Worm (Caenorhabditis elegans): Measurements from ENCODE around the gene hda-11.

Gene hda-11

DNA sequence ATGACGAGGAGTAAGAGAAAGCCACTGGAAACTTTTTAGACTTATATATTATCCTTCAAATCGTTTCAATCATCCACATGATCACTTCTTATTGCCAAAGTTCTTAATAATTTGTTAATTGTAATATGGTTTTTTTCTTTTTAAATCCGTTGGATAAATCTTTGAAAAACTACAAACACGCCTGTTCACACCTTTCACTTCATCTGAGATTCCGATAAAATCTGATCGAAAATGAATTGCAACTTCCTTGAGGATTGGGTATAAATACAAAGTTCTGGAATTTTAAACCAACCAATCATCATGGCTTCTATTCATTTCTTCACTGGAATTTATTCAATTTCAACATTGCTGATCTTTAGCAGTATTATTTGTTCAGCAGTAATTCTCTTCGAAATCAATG is 34.6 kb downstream of the hda-11 start, which contains the start of gene col-152:
col-152 (plus strand) TSS at position 301 of the 400 bp plus-strand sequence.
- TF ChIP-seq flt-1 (GFP tag; IDR thresholded peaks at IDR 0.05), result no peak
- TF ChIP-seq hmg-4 (GFP tag; optimal IDR thresholded peaks at IDR 0.05), result no peak
- TF ChIP-seq tra-4 (tag; optimal IDR thresholded peaks at IDR 0.05), result no peak
- no peak for TF ChIP-seq ceh-13 (GFP tag; optimal IDR thresholded peaks at IDR 0.05)
- no peak for TF ChIP-seq scrt-1 (GFP tag; IDR thresholded peaks at IDR 0.05)
- TF ChIP-seq sea-1 (GFP tag; conservative IDR thresholded peaks at IDR 0.05), result no peak
- TF ChIP-seq tbx-37 (GFP tag; conservative IDR thresholded peaks at IDR 0.05), result no peak
- no peak for TF ChIP-seq ama-1 (optimal IDR thresholded peaks at IDR 0.05)
- TF ChIP-seq hmbx-1 (tag; optimal IDR thresholded peaks at IDR 0.05), result no peak
- no peak for TF ChIP-seq pes-1 (GFP tag; IDR thresholded peaks at IDR 0.05)
- no peak for TF ChIP-seq tbx-11 (GFP tag; IDR thresholded peaks at IDR 0.05)
- no peak for TF ChIP-seq ceh-36 (tag; optimal IDR thresholded peaks at IDR 0.05)
- no peak for TF ChIP-seq aly-1 (tag; optimal IDR thresholded peaks at IDR 0.05)
- TF ChIP-seq ets-7 (tag; optimal IDR thresholded peaks at IDR 0.05), result no peak
- no peak for TF ChIP-seq hnd-1 (tag; optimal IDR thresholded peaks at IDR 0.05)
- no peak for TF ChIP-seq B0310.2 (tag; optimal IDR thresholded peaks at IDR 0.05)
- TF ChIP-seq F13C5.2 (tag; optimal IDR thresholded peaks at IDR 0.05), result no peak

DNA sequence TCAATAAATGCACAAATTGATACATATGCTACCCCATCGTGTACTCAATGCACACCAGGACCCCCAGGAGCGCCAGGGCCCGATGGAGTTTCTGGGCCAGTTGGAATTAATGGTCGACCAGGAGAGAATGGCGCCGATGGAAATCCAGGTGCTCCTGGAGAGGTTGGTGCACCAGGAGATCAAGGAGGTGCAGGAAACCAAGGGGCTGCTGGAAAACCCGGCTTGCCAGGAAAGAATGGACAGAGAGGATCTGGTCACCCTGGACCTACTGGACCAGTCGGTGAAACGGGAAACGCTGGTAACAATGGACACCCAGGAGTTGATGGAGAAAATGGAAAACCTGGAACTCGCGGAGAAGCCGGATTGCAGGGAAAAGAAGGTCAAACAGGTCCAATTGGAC is 35.6 kb downstream of the hda-11 start:
- TF ChIP-seq hmbx-1 (tag; optimal IDR thresholded peaks at IDR 0.05) (no peak), flt-1 (GFP tag; IDR thresholded peaks at IDR 0.05) (no peak), scrt-1 (GFP tag; IDR thresholded peaks at IDR 0.05) (no peak), sea-1 (GFP tag; conservative IDR thresholded peaks at IDR 0.05) (no peak), ets-7 (tag; optimal IDR thresholded peaks at IDR 0.05) (no peak)

DNA sequence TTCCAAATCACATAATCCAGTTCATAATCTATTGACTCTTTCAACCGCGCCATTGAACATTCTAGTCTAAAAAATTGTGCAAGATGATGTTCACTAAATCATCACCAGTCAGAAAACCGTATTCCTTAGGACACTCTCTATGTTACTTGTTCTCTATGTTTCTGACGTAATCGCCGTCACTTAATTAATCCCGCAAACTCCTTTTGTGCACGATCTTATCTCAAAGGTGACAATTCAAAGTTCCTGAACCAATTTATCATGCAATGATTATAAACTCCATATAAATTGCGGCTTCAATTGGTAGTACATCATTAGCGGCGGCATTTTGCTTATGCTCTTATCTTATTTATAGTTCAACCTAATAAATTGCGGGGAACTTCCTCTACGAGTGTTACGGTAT is 36.8 kb downstream of the hda-11 start:
- TF ChIP-seq ceh-36 (tag; optimal IDR thresholded peaks at IDR 0.05) (no peak), ceh-13 (GFP tag; optimal IDR thresholded peaks at IDR 0.05) (no peak), tra-4 (tag; optimal IDR thresholded peaks at IDR 0.05) (no peak), pes-1 (GFP tag; IDR thresholded peaks at IDR 0.05) (no peak)

DNA sequence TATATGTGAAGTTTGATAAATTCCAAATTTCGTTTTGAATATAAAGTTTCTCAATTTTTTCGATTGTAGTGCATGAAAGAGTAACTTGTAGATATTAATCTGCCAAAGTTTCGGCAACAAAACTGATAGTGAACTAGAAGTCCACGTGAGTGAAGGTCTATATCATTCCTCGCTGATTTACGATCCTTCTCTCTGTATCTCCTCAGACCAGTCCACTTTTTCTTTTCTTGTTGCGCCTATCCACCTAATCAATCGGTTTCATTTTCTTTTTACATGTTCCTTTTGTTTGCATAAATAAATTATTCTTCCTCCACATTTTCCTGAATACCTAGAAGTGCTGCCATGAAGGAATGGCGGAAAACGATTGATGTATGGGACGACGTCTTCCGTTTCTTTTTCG is 38.2 kb downstream of the hda-11 start:
- TF ChIP-seq ceh-13 (GFP tag; optimal IDR thresholded peaks at IDR 0.05) (no peak), hmg-4 (GFP tag; optimal IDR thresholded peaks at IDR 0.05) (no peak), aly-1 (tag; optimal IDR thresholded peaks at IDR 0.05) (no peak), hnd-1 (tag; optimal IDR thresholded peaks at IDR 0.05) (no peak), pes-1 (GFP tag; IDR thresholded peaks at IDR 0.05) (no peak), tbx-37 (GFP tag; conservative IDR thresholded peaks at IDR 0.05) (no peak), sea-1 (GFP tag; conservative IDR thresholded peaks at IDR 0.05) (no peak), flt-1 (GFP tag; IDR thresholded peaks at IDR 0.05) (no peak), F13C5.2 (tag; optimal IDR thresholded peaks at IDR 0.05) (no peak), ceh-36 (tag; optimal IDR thresholded peaks at IDR 0.05) (no peak), tra-4 (tag; optimal IDR thresholded peaks at IDR 0.05) (no peak), ets-7 (tag; optimal IDR thresholded peaks at IDR 0.05) (no peak), scrt-1 (GFP tag; IDR thresholded peaks at IDR 0.05) (no peak), tbx-11 (GFP tag; IDR thresholded peaks at IDR 0.05) (no peak), hmbx-1 (tag; optimal IDR thresholded peaks at IDR 0.05) (no peak), ama-1 (optimal IDR thresholded peaks at IDR 0.05) (no peak)

DNA sequence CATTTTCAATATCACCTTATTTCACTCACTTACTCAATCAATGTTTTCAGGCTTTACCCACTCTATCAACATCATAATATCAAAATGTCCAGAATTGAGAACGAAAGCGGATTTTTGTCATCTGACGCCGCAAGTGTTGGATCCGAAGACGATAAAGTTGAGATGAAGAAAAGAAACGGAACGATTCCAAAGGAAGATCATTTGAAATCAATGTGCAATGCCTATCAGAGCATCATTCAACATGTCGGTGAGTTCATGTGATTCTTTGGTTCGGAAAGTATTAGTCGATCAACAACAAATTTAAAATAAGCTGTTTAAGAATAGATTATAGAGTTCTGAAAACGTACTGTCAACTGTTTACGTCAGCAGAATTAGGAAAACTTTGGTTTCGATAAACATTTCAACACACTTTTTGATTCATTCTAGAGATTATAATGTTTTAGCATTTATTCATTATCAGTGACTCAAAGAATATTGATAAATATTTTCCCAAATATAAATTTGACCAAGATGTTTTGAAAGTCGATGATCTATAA is 38.9 kb downstream of the hda-11 start, which contains the start of gene cat-4:
cat-4 (plus strand) TSS at position 51 of the 536 bp plus-strand sequence.
- TF ChIP-seq hmg-4 (GFP tag; optimal IDR thresholded peaks at IDR 0.05) (no peak), ets-7 (tag; optimal IDR thresholded peaks at IDR 0.05) (no peak), hmbx-1 (tag; optimal IDR thresholded peaks at IDR 0.05) (no peak), flt-1 (GFP tag; IDR thresholded peaks at IDR 0.05) (no peak), hnd-1 (tag; optimal IDR thresholded peaks at IDR 0.05) (no peak), tbx-11 (GFP tag; IDR thresholded peaks at IDR 0.05) (no peak), ceh-36 (tag; optimal IDR thresholded peaks at IDR 0.05) (no peak), sea-1 (GFP tag; conservative IDR thresholded peaks at IDR 0.05) (no peak), ama-1 (optimal IDR thresholded peaks at IDR 0.05) (no peak), ceh-13 (GFP tag; optimal IDR thresholded peaks at IDR 0.05) (no peak)

DNA sequence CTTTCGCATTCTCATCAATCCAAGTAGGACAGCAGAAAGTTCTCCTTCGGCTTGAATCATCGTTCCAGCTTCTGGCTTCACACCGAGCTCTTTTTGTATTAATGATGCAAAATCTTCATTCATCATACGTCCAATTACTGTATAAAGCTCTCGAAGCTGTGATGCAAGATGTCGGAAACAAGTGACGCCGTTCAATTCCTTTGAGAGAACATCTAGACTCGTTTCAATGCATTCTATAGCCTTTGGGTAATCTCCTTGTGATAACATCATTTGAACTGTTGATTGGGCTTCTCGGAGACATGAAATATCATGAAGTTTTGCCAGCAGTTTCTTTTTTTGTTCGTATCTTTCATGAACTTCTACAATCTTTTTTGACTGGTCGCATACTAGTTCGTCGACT is 42.5 kb downstream of the hda-11 start:
- TF ChIP-seq flt-1 (GFP tag; IDR thresholded peaks at IDR 0.05), result no peak
- TF ChIP-seq ama-1 (optimal IDR thresholded peaks at IDR 0.05), result no peak
- TF ChIP-seq aly-1 (tag; optimal IDR thresholded peaks at IDR 0.05), result no peak
- TF ChIP-seq F13C5.2 (tag; optimal IDR thresholded peaks at IDR 0.05), result no peak
- no peak for TF ChIP-seq scrt-1 (GFP tag; IDR thresholded peaks at IDR 0.05)
- no peak for TF ChIP-seq ceh-36 (tag; optimal IDR thresholded peaks at IDR 0.05)
- TF ChIP-seq ets-7 (tag; optimal IDR thresholded peaks at IDR 0.05), result no peak
- TF ChIP-seq tra-4 (tag; optimal IDR thresholded peaks at IDR 0.05), result no peak
- TF ChIP-seq tbx-11 (GFP tag; IDR thresholded peaks at IDR 0.05), result no peak

DNA sequence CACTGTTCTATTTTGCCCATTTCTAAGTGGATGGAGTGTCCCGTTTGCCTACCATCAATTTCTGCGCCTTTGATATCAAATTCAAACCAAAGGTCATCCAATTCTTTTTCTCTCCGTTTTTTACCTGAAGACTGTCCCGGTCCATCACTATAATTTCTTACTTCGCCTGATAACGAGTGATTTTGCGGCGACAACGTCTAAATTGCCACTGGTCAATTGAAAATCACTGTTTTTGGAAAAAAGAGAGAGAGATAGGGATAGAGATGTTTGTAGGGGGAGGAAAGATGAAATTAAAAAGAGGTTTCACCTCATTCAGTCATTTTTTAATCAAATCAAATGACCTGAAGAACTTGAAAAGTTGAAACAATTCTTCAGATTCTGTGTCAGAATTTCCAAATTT is 45.5 kb downstream of the hda-11 start:
- TF ChIP-seq tbx-37 (GFP tag; conservative IDR thresholded peaks at IDR 0.05) (no peak), F13C5.2 (tag; optimal IDR thresholded peaks at IDR 0.05) (no peak), B0310.2 (tag; optimal IDR thresholded peaks at IDR 0.05) (no peak), ama-1 (optimal IDR thresholded peaks at IDR 0.05) (no peak), sea-1 (GFP tag; conservative IDR thresholded peaks at IDR 0.05) (no peak), ets-7 (tag; optimal IDR thresholded peaks at IDR 0.05) (no peak), flt-1 (GFP tag; IDR thresholded peaks at IDR 0.05) (no peak), ceh-36 (tag; optimal IDR thresholded peaks at IDR 0.05) (no peak), tbx-11 (GFP tag; IDR thresholded peaks at IDR 0.05) (no peak), ceh-13 (GFP tag; optimal IDR thresholded peaks at IDR 0.05) (no peak), tra-4 (tag; optimal IDR thresholded peaks at IDR 0.05) (no peak), hnd-1 (tag; optimal IDR thresholded peaks at IDR 0.05) (no peak), pes-1 (GFP tag; IDR thresholded peaks at IDR 0.05) (no peak)

DNA sequence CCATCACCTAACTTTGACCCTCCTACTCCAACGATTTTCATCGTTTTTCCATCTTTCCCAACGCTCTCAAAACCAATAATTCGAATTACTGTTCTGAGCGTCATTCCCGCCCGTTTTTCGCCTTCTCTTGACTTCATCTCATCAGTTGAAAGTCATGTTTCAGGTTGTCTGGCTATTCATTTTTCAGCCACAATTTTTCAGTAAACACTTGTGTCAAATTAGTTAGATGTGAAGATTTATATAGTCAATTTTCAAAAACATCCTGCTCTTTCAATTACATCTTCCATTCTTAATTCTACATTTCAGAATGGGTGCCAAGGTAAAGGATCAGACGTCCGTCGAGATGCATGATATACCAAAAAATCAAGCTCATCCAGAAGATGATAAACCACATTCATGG is 46.6 kb downstream of the hda-11 start, which contains the start of gene del-6:
del-6 (plus strand) TSS at position 301 of the 400 bp plus-strand sequence.
- TF ChIP-seq tbx-11 (GFP tag; IDR thresholded peaks at IDR 0.05), result no peak
- TF ChIP-seq tra-4 (tag; optimal IDR thresholded peaks at IDR 0.05), result no peak
- TF ChIP-seq hnd-1 (tag; optimal IDR thresholded peaks at IDR 0.05), result no peak
